Fruit fly (Drosophila melanogaster): ENCODE measurements around the gene Cda4.

Cda4 gene

dm6 chrX:22631683-22632082 lies 827 bp downstream of the Cda4 start:
- TF ChIP-seq Med (GFP tag) (peak; percentile 73), bcd (GFP tag; optimal IDR thresholded peaks at IDR 0.05) (peak; percentile 9), Hr51 (GFP tag; optimal IDR thresholded peaks at IDR 0.05) (peak in 1 of 2 experiments; percentile 51), CG16779 (GFP tag; IDR thresholded peaks at IDR 0.05) (no peak), yki (optimal IDR thresholded peaks at IDR 0.05) (no peak), Sox102F (GFP tag; optimal IDR thresholded peaks at IDR 0.05) (peak; percentile 28), sens (GFP tag) (peak; percentile 26), CG15269 (tag; optimal IDR thresholded peaks at IDR 0.05) (peak; percentile 47), nmo (GFP tag; optimal IDR thresholded peaks at IDR 0.05) (no peak), Stat92E (GFP tag; optimal IDR thresholded peaks at IDR 0.05) (no peak), gem (tag; optimal IDR thresholded peaks at IDR 0.05) (peak; percentile 49), grau (tag; optimal IDR thresholded peaks at IDR 0.05) (peak; percentile 19), CG9215 (GFP tag; IDR thresholded peaks at IDR 0.05) (no peak), CG10267 (tag; optimal IDR thresholded peaks at IDR 0.05) (no peak), Fer1 (GFP tag; optimal IDR thresholded peaks at IDR 0.05) (no peak), CG15601 (tag; optimal IDR thresholded peaks at IDR 0.05) (no peak), knrl (GFP tag; IDR thresholded peaks at IDR 0.05; ENCODE audit: partially characterized antibody) (no peak), Oli (tag; optimal IDR thresholded peaks at IDR 0.05) (peak; percentile 33), esg (GFP tag; conservative IDR thresholded peaks at IDR 0.05) (no peak), Spps (tag; optimal IDR thresholded peaks at IDR 0.05) (no peak), CG2678 (tag; optimal IDR thresholded peaks at IDR 0.05) (peak; percentile 49), CG17912 (GFP tag; optimal IDR thresholded peaks at IDR 0.05) (no peak), ap (GFP tag; IDR thresholded peaks at IDR 0.05) (0 out of 2 replicates have a peak, but pooled peaks have one; percentile 17), NFAT (GFP tag; IDR thresholded peaks at IDR 0.05) (0 out of 2 replicates have a peak, but pooled peaks have one; percentile 3), ken (GFP tag; IDR thresholded peaks at IDR 0.05) (no peak), CG31441 (GFP tag; IDR thresholded peaks at IDR 0.05) (0 out of 2 replicates have a peak, but pooled peaks have one; percentile 21), CG9817 (tag; optimal IDR thresholded peaks at IDR 0.05) (peak; percentile 22), CG3281 (GFP tag; optimal IDR thresholded peaks at IDR 0.05) (peak; percentile 4), CG9932 (GFP tag; IDR thresholded peaks at IDR 0.05) (peak; percentile 40; the same call in 1 of the 2 replicates), CG11504 (tag; optimal IDR thresholded peaks at IDR 0.05) (peak; percentile 46), Pdp1 (GFP tag; optimal IDR thresholded peaks at IDR 0.05) (peak in 1 of 2 experiments; percentile 1), CG30403 (GFP tag; optimal IDR thresholded peaks at IDR 0.05) (peak; percentile 24), CG2712 (tag; optimal IDR thresholded peaks at IDR 0.05) (no peak), chif (GFP tag; optimal IDR thresholded peaks at IDR 0.05) (no peak), Rfx (GFP tag; IDR thresholded peaks at IDR 0.05) (peak; percentile 61; the same call in 1 of the 2 replicates), PHDP (tag; optimal IDR thresholded peaks at IDR 0.05) (no peak), CG2202 (tag; optimal IDR thresholded peaks at IDR 0.05) (no peak), CG7839 (tag; optimal IDR thresholded peaks at IDR 0.05) (peak; percentile 33), Neu2 (GFP tag; optimal IDR thresholded peaks at IDR 0.05; ENCODE audit: borderline replicate concordance) (no peak), wek (GFP tag; optimal IDR thresholded peaks at IDR 0.05) (no peak), CG10209 (GFP tag; optimal IDR thresholded peaks at IDR 0.05) (no peak), dpn (GFP tag; optimal IDR thresholded peaks at IDR 0.05) (peak in 1 of 2 experiments; percentile 3), dmrt99B (tag; optimal IDR thresholded peaks at IDR 0.05) (peak; percentile 56), CG4282 (GFP tag; optimal IDR thresholded peaks at IDR 0.05) (no peak), jumu (GFP tag; optimal IDR thresholded peaks at IDR 0.05) (no peak), CG10431 (GFP tag; optimal IDR thresholded peaks at IDR 0.05) (no peak), CG18011 (GFP tag; optimal IDR thresholded peaks at IDR 0.05) (no peak), Meics (GFP tag; optimal IDR thresholded peaks at IDR 0.05) (peak; percentile 38), tup (GFP tag; optimal IDR thresholded peaks at IDR 0.05) (no peak), CG2120 (GFP tag; optimal IDR thresholded peaks at IDR 0.05) (peak; percentile 17)

Data from whole organism, embryonic.